Fruit fly (Drosophila melanogaster): Measurements from ENCODE around the gene tomboy20.

tomboy20 gene

dm6 chr3R:10699020-10699951, 36.5 kb downstream of the tomboy20 start (continued):
- TF ChIP-seq CG8359 (GFP tag; optimal IDR thresholded peaks at IDR 0.05; ENCODE audit: borderline replicate concordance): no peak
- TF ChIP-seq klu (GFP tag; IDR thresholded peaks at IDR 0.05): no peak
- no peak for TF ChIP-seq CG14667 (GFP tag; IDR thresholded peaks at IDR 0.05)
- no peak for TF ChIP-seq Rx (GFP tag; IDR thresholded peaks at IDR 0.05)
- no peak for TF ChIP-seq Oli (tag; optimal IDR thresholded peaks at IDR 0.05)
- TF ChIP-seq schlank (tag; optimal IDR thresholded peaks at IDR 0.05): no peak
- no peak for TF ChIP-seq HLH4C (GFP tag; IDR thresholded peaks at IDR 0.05; ENCODE audit: partially characterized antibody)
- TF ChIP-seq B-H2 (GFP tag; optimal IDR thresholded peaks at IDR 0.05): no peak
- TF ChIP-seq CG17361 (GFP tag; IDR thresholded peaks at IDR 0.05): no peak
- peak; percentile 60 for TF ChIP-seq Atf6 (GFP tag; IDR thresholded peaks at IDR 0.05)
- TF ChIP-seq cas (GFP tag; IDR thresholded peaks at IDR 0.05): no peak
- peak; percentile 6 for TF ChIP-seq Hsf (GFP tag; optimal IDR thresholded peaks at IDR 0.05)
- no peak for TF ChIP-seq CG1024 (GFP tag; IDR thresholded peaks at IDR 0.05)
- TF ChIP-seq p53 (GFP tag; optimal IDR thresholded peaks at IDR 0.05): no peak
- no peak for TF ChIP-seq CG6254 (GFP tag; optimal IDR thresholded peaks at IDR 0.05)
- no peak for TF ChIP-seq CG6854 (GFP tag; optimal IDR thresholded peaks at IDR 0.05)
- no peak for TF ChIP-seq CG15073 (GFP tag; optimal IDR thresholded peaks at IDR 0.05)
- no peak for TF ChIP-seq fd3F (GFP tag; optimal IDR thresholded peaks at IDR 0.05)
- TF ChIP-seq CHES-1-like (GFP tag; optimal IDR thresholded peaks at IDR 0.05): peak; percentile 27
- no peak for TF ChIP-seq H2.0 (GFP tag; IDR thresholded peaks at IDR 0.05)
- TF ChIP-seq CG10565 (GFP tag; optimal IDR thresholded peaks at IDR 0.05): no peak
- no peak for TF ChIP-seq gfzf (GFP tag; optimal IDR thresholded peaks at IDR 0.05)
- no peak for TF ChIP-seq bsh (GFP tag; optimal IDR thresholded peaks at IDR 0.05)
- no peak for TF ChIP-seq emc (GFP tag; optimal IDR thresholded peaks at IDR 0.05)
- peak; percentile 36 for TF ChIP-seq CG15269 (tag; optimal IDR thresholded peaks at IDR 0.05)
- no peak for TF ChIP-seq ATbp (GFP tag; optimal IDR thresholded peaks at IDR 0.05)
- TF ChIP-seq Deaf1 (tag; optimal IDR thresholded peaks at IDR 0.05): no peak
- no peak for TF ChIP-seq scrt (GFP tag; optimal IDR thresholded peaks at IDR 0.05)
- TF ChIP-seq her (GFP tag; optimal IDR thresholded peaks at IDR 0.05): no peak
- no peak for TF ChIP-seq Hand (GFP tag; optimal IDR thresholded peaks at IDR 0.05)
- no peak for TF ChIP-seq NfI (GFP tag; optimal IDR thresholded peaks at IDR 0.05)
- no peak for TF ChIP-seq CG11456 (GFP tag; IDR thresholded peaks at IDR 0.05)
- no peak for TF ChIP-seq pfk (GFP tag; optimal IDR thresholded peaks at IDR 0.05)
- TF ChIP-seq CG31365 (tag; optimal IDR thresholded peaks at IDR 0.05): no peak
- no peak for TF ChIP-seq tgo (GFP tag; IDR thresholded peaks at IDR 0.05)
- TF ChIP-seq CG18619 (GFP tag; optimal IDR thresholded peaks at IDR 0.05): no peak
- TF ChIP-seq Ssrp (tag; optimal IDR thresholded peaks at IDR 0.05): no peak
- TF ChIP-seq CG14014 (GFP tag; IDR thresholded peaks at IDR 0.05): peak; percentile 18; the same call in 1 of the 2 replicates
- peak; percentile 24 for TF ChIP-seq CG6813 (GFP tag; optimal IDR thresholded peaks at IDR 0.05)
- TF ChIP-seq mirr (GFP tag; optimal IDR thresholded peaks at IDR 0.05): peak; percentile 90
- TF ChIP-seq CG34376 (GFP tag; optimal IDR thresholded peaks at IDR 0.05): peak; percentile 93
- no peak for TF ChIP-seq Dfd (GFP tag; optimal IDR thresholded peaks at IDR 0.05)
- no peak for TF ChIP-seq CG9437 (GFP tag; optimal IDR thresholded peaks at IDR 0.05)
- TF ChIP-seq CG4282 (GFP tag; optimal IDR thresholded peaks at IDR 0.05): no peak
- no peak for TF ChIP-seq CG3407 (GFP tag; optimal IDR thresholded peaks at IDR 0.05)
- TF ChIP-seq fd64A (GFP tag; optimal IDR thresholded peaks at IDR 0.05): no peak
- TF ChIP-seq btn (GFP tag; optimal IDR thresholded peaks at IDR 0.05): no peak
- no peak for TF ChIP-seq Sry-δ (GFP tag; optimal IDR thresholded peaks at IDR 0.05)
- no peak for TF ChIP-seq CG30431 (GFP tag; optimal IDR thresholded peaks at IDR 0.05)

Data from whole organism, embryonic.